Worm (Caenorhabditis elegans): ENCODE results near the gene Y52E8A.6.

DNA sequence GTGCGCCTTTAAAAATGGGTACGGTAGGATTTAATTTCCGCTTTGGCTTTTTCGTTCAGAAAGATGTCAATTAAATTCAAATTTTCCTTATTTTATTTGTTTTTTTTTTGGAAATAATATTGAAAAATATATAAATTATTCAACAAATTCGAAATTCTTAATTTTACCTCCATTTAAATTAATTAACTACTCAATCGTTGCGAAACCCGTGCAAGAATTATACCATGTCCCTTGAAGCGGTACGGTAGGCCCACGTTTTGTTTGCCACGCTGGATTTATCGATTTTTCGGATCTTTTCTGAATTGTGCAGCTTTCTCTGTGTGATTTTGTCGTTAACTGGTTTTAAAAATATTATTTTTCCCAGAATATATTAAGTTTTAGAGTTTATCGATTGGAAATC lies 686 bp upstream of the Y52E8A.6 start, which contains the start of gene Y52E8A.2:
- TF ChIP-seq nhr-77 (tag; optimal IDR thresholded peaks at IDR 0.05) (no peak), ztf-11 (tag; optimal IDR thresholded peaks at IDR 0.05) (no peak), unc-62 (GFP tag; optimal IDR thresholded peaks at IDR 0.05) (no peak), nhr-129 (tag; optimal IDR thresholded peaks at IDR 0.05) (no peak), snpc-4 (tag; optimal IDR thresholded peaks at IDR 0.05) (no peak), nhr-237 (tag; optimal IDR thresholded peaks at IDR 0.05) (no peak), egl-27 (tag; optimal IDR thresholded peaks at IDR 0.05) (no peak), elt-1 (tag; optimal IDR thresholded peaks at IDR 0.05) (no peak), zag-1 (tag; optimal IDR thresholded peaks at IDR 0.05) (no peak), fos-1 (tag; optimal IDR thresholded peaks at IDR 0.05) (no peak), nhr-21 (tag; optimal IDR thresholded peaks at IDR 0.05) (no peak)

All from whole organism, L2 larva.